Worm (Caenorhabditis elegans): Measurements from ENCODE around the gene gst-23.

ce11 chrV:3218604-3219003 lies 24.5 kb upstream of the gst-23 start:
- TF ChIP-seq cog-1 (tag; optimal IDR thresholded peaks at IDR 0.05), result no peak
- no peak for TF ChIP-seq flt-1 (GFP tag; IDR thresholded peaks at IDR 0.05)
- TF ChIP-seq ztf-29 (GFP tag; IDR thresholded peaks at IDR 0.05), result no peak
- TF ChIP-seq tab-1 (GFP tag; IDR thresholded peaks at IDR 0.05), result no peak
- TF ChIP-seq ztf-23 (GFP tag; IDR thresholded peaks at IDR 0.05), result no peak
- TF ChIP-seq ref-1 (GFP tag; conservative IDR thresholded peaks at IDR 0.05), result no peak
- TF ChIP-seq med-1 (GFP tag; optimal IDR thresholded peaks at IDR 0.05; ENCODE audit: insufficient read depth), result no peak
- no peak for TF ChIP-seq klf-2 (GFP tag; conservative IDR thresholded peaks at IDR 0.05)

Data from whole organism, midembryonic.